Worm (Caenorhabditis elegans) whole organism, L4 larva: ENCODE results near the gene ifb-2.
A peak's percentile ranks its signal among the peaks of the same experiment; 100 is the strongest.

ENCODE experiments used
- F44E2.7 ChIP-seq: fragments of 200-800 bp; sonication (Bioruptor generic); IDR thresholded peaks from 2 replicates; pipeline ENCODE4 v2.1.2; 2022; ENCODE audit warnings: missing genetic modification characterization, missing compliant biosample characterization
- daf-12 ChIP-seq: fragments of 150-350 bp; optimal IDR thresholded peaks from 2 replicates; lab custom pipeline; 2014; ENCODE audit warnings: missing biosample characterization, missing genetic modification reagents, missing genetic modification characterization
- fkh-10 ChIP-seq: fragments of 150-350 bp; optimal IDR thresholded peaks from 2 replicates; lab custom pipeline; 2014; ENCODE audit warnings: missing biosample characterization, missing genetic modification reagents, missing genetic modification characterization
- hlh-11 ChIP-seq: fragments of 200-800 bp; sonication (Bioruptor generic); optimal IDR thresholded peaks from 2 replicates; lab custom pipeline; 2018; ENCODE audit warnings: mild to moderate bottlenecking, missing genetic modification characterization, missing compliant biosample characterization
- lin-13 ChIP-seq: fragments of 150-350 bp; optimal IDR thresholded peaks from 2 replicates; lab custom pipeline; 2014; ENCODE audit warnings: missing biosample characterization, missing genetic modification reagents, missing genetic modification characterization
- lin-38 ChIP-seq: fragments of 200-800 bp; sonication (Bioruptor generic); IDR thresholded peaks from 2 replicates; pipeline ENCODE4 v1.3.6; 2022; ENCODE audit warnings: missing genetic modification reagents, missing genetic modification characterization, missing compliant biosample characterization
- nhr-11 ChIP-seq: fragments of 150-350 bp; optimal IDR thresholded peaks from 2 replicates; lab custom pipeline; 2014; ENCODE audit warnings: missing biosample characterization, missing genetic modification characterization
- nhr-6 ChIP-seq: fragments of 150-350 bp; optimal IDR thresholded peaks from 2 replicates; lab custom pipeline; 2014; ENCODE audit warnings: missing biosample characterization, missing genetic modification characterization
- pqm-1 ChIP-seq: sonication (generic microtip); optimal IDR thresholded peaks from 2 replicates; lab custom pipeline; 2017; ENCODE audit warnings: missing biosample characterization, missing genetic modification characterization
- set-16 ChIP-seq: fragments of 200-800 bp; sonication (Bioruptor generic); IDR thresholded peaks from 2 replicates; pipeline ENCODE4 v1.3.6; 2022; ENCODE audit warnings: missing genetic modification reagents, missing genetic modification characterization, missing compliant biosample characterization
- spr-3 ChIP-seq: fragments of 200-800 bp; sonication (Bioruptor generic); optimal IDR thresholded peaks from 2 replicates; lab custom pipeline; 2018; ENCODE audit warnings: mild to moderate bottlenecking, missing genetic modification characterization, missing compliant biosample characterization
- unc-62 ChIP-seq, 3 experiments: fragments of 150-350 bp in 1 of 3; sonication (generic microtip); optimal IDR thresholded peaks in 2 of 3; peaks in 1 of 3; 1 replicate in 1 of 3; 2 replicates in 2 of 3; lab custom pipeline; 2014 to 2017; ENCODE audit warnings: missing biosample characterization in 3 of 3, missing genetic modification characterization in 3 of 3, missing genetic modification reagents in 3 of 3, missing genotype in 1 of 3
- vab-7 ChIP-seq: fragments of 200-800 bp; sonication (Bioruptor generic); IDR thresholded peaks from 2 replicates; pipeline ENCODE4 v1.3.6; 2022; ENCODE audit warnings: missing genetic modification reagents, missing genetic modification characterization, missing compliant biosample characterization
- zag-1 ChIP-seq: fragments of 150-350 bp; optimal IDR thresholded peaks from 2 replicates; lab custom pipeline; 2014; ENCODE audit warnings: missing biosample characterization, missing genetic modification characterization

ce11 chrII:5781935-5782921 is 32.2 kb downstream of the ifb-2 start, which contains the start of gene K05F1.6:
- no peak for TF ChIP-seq daf-12 (tag; lab: Kevin White, UChicago)
- TF ChIP-seq hlh-11 (tag; lab: Kevin White, UChicago), result peak; percentile 61
- TF ChIP-seq lin-38 (GFP tag; lab: Robert Waterston, UW), result peak; percentile 79
- TF ChIP-seq F44E2.7 (GFP tag; lab: Robert Waterston, UW), result 0 out of 2 replicates have a peak, but pooled peaks have one; percentile 56
- TF ChIP-seq spr-3 (GFP tag; lab: Kevin White, UChicago), result peak; percentile 84
- TF ChIP-seq vab-7, result peak; percentile 88
- peak; percentile 65 for TF ChIP-seq lin-13 (GFP tag; lab: Kevin White, UChicago)
- TF ChIP-seq unc-62 (GFP tag; optimal IDR thresholded peaks at IDR 0.05 in 1 of 2; lab: Kevin White, UChicago), result peak in 1 of 2 experiments; percentile 92
- TF ChIP-seq unc-62 (tag; optimal IDR thresholded peaks at IDR 0.05; lab: Kevin White, UChicago), result no peak
- no peak for TF ChIP-seq zag-1 (tag; lab: Kevin White, UChicago)
- TF ChIP-seq pqm-1 (tag; lab: Kevin White, UChicago), result no peak
- peak; percentile 45 for TF ChIP-seq nhr-6 (tag; lab: Kevin White, UChicago)
- no peak for TF ChIP-seq nhr-11 (tag; lab: Kevin White, UChicago)
- no peak; the same call in none of the 2 replicates for TF ChIP-seq set-16
- no peak for TF ChIP-seq fkh-10 (GFP tag; lab: Kevin White, UChicago)
